Fruit fly (Drosophila melanogaster): Measurements from ENCODE around the gene Kdsr.

The Kdsr gene

DNA sequence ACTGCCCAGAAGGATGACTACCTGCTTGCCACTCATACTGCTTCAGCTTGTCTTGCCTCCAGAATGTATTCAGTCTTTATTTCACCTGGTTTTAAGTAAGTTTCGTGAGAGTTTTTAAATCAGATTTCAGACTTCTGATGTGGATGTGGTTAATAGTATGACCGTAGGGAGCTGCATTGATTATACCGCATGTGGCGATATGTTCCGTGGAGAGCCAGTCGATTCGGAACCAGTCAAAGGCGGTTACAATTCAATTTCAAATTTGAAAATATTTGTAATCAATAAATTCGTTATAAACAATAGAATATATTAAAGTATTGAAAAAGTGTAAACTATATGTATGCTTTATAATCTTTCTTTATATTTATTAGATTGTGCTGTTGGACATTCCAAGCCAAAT, 26.9 kb downstream of the Kdsr start, which contains the start of gene Sil1:
Sil1 (minus strand) TSS at position 168 of the 400 bp plus-strand sequence.
- TF ChIP-seq D1 (tag; optimal IDR thresholded peaks at IDR 0.05) (no peak), fd96Ca (GFP tag; IDR thresholded peaks at IDR 0.05) (no peak), CG12605 (GFP tag; IDR thresholded peaks at IDR 0.05) (no peak), CG32121 (GFP tag; IDR thresholded peaks at IDR 0.05) (no peak), CG15710 (tag; optimal IDR thresholded peaks at IDR 0.05) (no peak), CG13204 (GFP tag; optimal IDR thresholded peaks at IDR 0.05) (no peak), EcR (GFP tag; optimal IDR thresholded peaks at IDR 0.05) (no peak), CG17806 (tag; optimal IDR thresholded peaks at IDR 0.05) (no peak), Snoo (tag; optimal IDR thresholded peaks at IDR 0.05) (no peak), CG34367 (tag; optimal IDR thresholded peaks at IDR 0.05) (no peak), CG10348 (GFP tag; IDR thresholded peaks at IDR 0.05) (no peak), CG14655 (GFP tag; optimal IDR thresholded peaks at IDR 0.05) (no peak)

DNA sequence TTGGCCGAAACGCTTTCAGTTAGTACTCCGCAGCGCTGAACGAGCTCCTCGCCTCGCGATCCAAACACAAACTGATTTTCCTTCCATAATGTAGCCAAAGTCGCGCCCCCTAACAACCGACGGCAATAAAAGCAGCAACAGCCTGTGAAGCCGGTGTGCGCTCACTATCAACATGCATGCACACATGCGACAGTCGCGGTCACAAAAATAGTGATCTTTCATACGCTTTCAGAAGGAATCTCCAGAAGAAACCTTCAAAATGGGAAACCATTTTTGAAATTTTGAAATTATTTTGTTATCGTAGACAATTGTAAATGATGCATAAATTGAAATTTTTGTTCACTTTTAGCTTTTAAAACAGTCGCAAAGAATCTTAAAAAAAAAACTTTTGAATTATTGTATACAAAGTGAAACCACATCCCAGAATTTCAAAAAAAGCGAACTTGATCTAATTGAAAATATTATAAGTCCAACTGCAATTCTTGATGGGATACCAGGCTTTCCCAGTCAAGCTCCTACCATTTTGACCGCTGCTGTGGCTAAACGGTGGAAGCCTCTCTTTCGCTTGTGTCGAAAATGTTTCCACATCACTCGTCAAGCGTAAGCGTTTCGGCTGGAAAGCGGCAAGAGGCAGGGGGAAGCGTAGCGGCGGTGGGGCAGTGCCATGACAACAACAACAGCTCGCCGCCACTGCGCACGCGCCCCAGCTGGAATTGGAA, 29.9 kb downstream of the Kdsr start, which contains the start of gene Cad96Cb:
Cad96Cb (minus strand) TSS at position 51 of the 719 bp plus-strand sequence.
- TF ChIP-seq CG8301 (tag; optimal IDR thresholded peaks at IDR 0.05) = peak; percentile 94
- TF ChIP-seq Pif1B (GFP tag; optimal IDR thresholded peaks at IDR 0.05) = peak; percentile 90
- peak; percentile 56 for TF ChIP-seq fd96Ca (GFP tag; IDR thresholded peaks at IDR 0.05)
- peak; percentile 84 for TF ChIP-seq CG17806 (tag; optimal IDR thresholded peaks at IDR 0.05)
- 0 out of 2 replicates have a peak, but pooled peaks have one; percentile 7 for TF ChIP-seq CG10348 (GFP tag; IDR thresholded peaks at IDR 0.05)
- TF ChIP-seq CG15710 (tag; optimal IDR thresholded peaks at IDR 0.05) = peak; percentile 91
- no peak for TF ChIP-seq EcR (GFP tag; optimal IDR thresholded peaks at IDR 0.05)
- TF ChIP-seq gl (tag; optimal IDR thresholded peaks at IDR 0.05) = peak; percentile 68
- TF ChIP-seq D1 (tag; optimal IDR thresholded peaks at IDR 0.05) = peak; percentile 73
- peak; percentile 92 for TF ChIP-seq CG8159 (tag; optimal IDR thresholded peaks at IDR 0.05)
- TF ChIP-seq Snoo (tag; optimal IDR thresholded peaks at IDR 0.05) = peak; percentile 92
- TF ChIP-seq Pif1A (GFP tag; optimal IDR thresholded peaks at IDR 0.05) = peak; percentile 93
- peak; percentile 49 for TF ChIP-seq CG12605 (GFP tag; IDR thresholded peaks at IDR 0.05)
- TF ChIP-seq rn (GFP tag; IDR thresholded peaks at IDR 0.05) = peak; percentile 54
- peak; percentile 97 for TF ChIP-seq CG14655 (GFP tag; optimal IDR thresholded peaks at IDR 0.05)
- peak; percentile 82 for TF ChIP-seq CG34367 (tag; optimal IDR thresholded peaks at IDR 0.05)
- TF ChIP-seq Ets98B (GFP tag; IDR thresholded peaks at IDR 0.05) = peak; percentile 64
- TF ChIP-seq CG13204 (GFP tag; optimal IDR thresholded peaks at IDR 0.05) = peak; percentile 67
- TF ChIP-seq CG4496 (GFP tag; IDR thresholded peaks at IDR 0.05) = peak; percentile 76; the same call in 2 of the 3 replicates
- peak; percentile 92 for TF ChIP-seq CG9948 (tag; optimal IDR thresholded peaks at IDR 0.05)
- peak; percentile 71; the same call in 1 of the 2 replicates for TF ChIP-seq CG32121 (GFP tag; IDR thresholded peaks at IDR 0.05)

DNA sequence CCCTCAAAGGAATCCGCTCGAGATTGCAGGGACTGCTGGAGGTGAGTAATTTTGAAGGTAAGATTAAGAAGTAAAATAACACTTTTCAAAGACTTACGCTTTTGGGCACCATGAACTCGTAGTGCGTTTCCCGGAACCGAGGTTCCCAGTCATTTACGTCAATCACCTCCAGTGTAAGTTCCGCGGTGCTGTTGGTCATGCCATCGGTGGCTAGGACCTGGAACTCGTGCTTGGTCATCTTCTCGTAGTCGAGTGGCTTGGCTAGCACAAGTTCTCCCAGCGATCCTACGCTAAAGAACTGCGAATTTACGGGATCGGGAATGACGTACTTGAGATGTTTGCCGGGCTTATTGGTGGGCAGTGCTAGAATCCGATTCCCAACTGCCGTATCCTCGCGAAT, 36.8 kb downstream of the Kdsr start:
- TF ChIP-seq CG10348 (GFP tag; IDR thresholded peaks at IDR 0.05) (no peak), gl (tag; optimal IDR thresholded peaks at IDR 0.05) (no peak), CG8159 (tag; optimal IDR thresholded peaks at IDR 0.05) (no peak), CG8301 (tag; optimal IDR thresholded peaks at IDR 0.05) (no peak), rn (GFP tag; IDR thresholded peaks at IDR 0.05) (no peak), CG4496 (GFP tag; IDR thresholded peaks at IDR 0.05) (no peak), fd96Ca (GFP tag; IDR thresholded peaks at IDR 0.05) (no peak), CG34367 (tag; optimal IDR thresholded peaks at IDR 0.05) (no peak), D1 (tag; optimal IDR thresholded peaks at IDR 0.05) (no peak), CG12605 (GFP tag; IDR thresholded peaks at IDR 0.05) (no peak)

DNA sequence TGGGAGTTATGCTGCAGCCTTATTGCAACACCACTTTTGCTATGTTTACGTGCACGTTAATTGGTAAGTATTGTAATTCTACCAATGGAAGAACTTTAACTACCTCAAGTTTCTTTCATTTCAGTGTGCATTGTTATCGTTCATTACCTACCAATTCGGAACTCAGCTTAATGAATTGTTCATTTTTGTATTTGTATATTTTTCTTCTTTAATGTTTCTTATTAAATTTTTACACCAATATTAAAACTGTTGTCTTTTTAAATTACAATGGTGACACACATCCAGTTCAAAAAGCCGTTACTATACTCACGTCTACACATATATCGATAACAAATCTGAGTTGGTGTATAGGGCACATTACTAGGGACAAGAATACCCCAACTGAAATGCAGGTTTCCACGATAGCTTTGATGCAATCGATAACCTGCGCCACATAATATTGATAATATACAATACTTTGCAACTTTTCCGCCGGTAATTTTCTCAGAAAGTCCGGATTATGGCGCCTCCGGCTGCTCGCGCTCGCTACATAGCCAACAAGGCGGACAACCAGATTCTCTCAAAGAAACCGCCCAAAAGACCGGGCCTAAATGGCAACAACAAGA, 41.0 kb downstream of the Kdsr start, which contains the start of gene Alg9:
Alg9 (plus strand) TSS at position 387 of the 605 bp plus-strand sequence.
- TF ChIP-seq CG8301 (tag; optimal IDR thresholded peaks at IDR 0.05) = no peak
- TF ChIP-seq CG32121 (GFP tag; IDR thresholded peaks at IDR 0.05) = no peak
- no peak for TF ChIP-seq D1 (tag; optimal IDR thresholded peaks at IDR 0.05)
- no peak for TF ChIP-seq Snoo (tag; optimal IDR thresholded peaks at IDR 0.05)
- TF ChIP-seq CG15710 (tag; optimal IDR thresholded peaks at IDR 0.05) = no peak
- TF ChIP-seq CG13204 (GFP tag; optimal IDR thresholded peaks at IDR 0.05) = no peak
- TF ChIP-seq CG9948 (tag; optimal IDR thresholded peaks at IDR 0.05) = no peak
- TF ChIP-seq Pif1B (GFP tag; optimal IDR thresholded peaks at IDR 0.05) = no peak
- TF ChIP-seq CG17806 (tag; optimal IDR thresholded peaks at IDR 0.05) = no peak
- TF ChIP-seq rn (GFP tag; IDR thresholded peaks at IDR 0.05) = no peak
- no peak for TF ChIP-seq gl (tag; optimal IDR thresholded peaks at IDR 0.05)
- TF ChIP-seq CG10348 (GFP tag; IDR thresholded peaks at IDR 0.05) = no peak
- no peak for TF ChIP-seq CG34367 (tag; optimal IDR thresholded peaks at IDR 0.05)

DNA sequence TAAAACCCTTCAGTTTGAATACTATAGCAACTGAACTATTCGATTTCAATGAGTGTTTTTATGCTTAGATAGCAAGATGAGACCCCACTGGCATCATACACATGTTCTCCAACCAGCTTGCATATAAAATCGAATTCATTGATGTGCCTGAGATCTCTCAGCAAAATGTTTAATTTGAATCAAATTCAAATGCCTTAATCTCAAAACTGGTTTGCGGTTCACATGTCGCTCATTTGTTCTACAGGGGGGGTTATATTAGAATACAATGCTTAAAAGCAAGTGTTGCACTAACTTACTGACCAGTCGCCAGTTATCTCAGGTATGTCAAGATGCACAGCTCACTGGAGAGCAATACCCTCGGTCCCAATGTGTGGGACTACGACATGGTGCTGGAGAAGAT, 43.3 kb downstream of the Kdsr start, which contains the start of gene CG31103:
CG31103 (plus strand) TSS at position 301 of the 400 bp plus-strand sequence.
- TF ChIP-seq CG13204 (GFP tag; optimal IDR thresholded peaks at IDR 0.05) (no peak), CG12605 (GFP tag; IDR thresholded peaks at IDR 0.05) (no peak), Pif1B (GFP tag; optimal IDR thresholded peaks at IDR 0.05) (no peak), CG10348 (GFP tag; IDR thresholded peaks at IDR 0.05) (no peak), CG8301 (tag; optimal IDR thresholded peaks at IDR 0.05) (no peak), CG15710 (tag; optimal IDR thresholded peaks at IDR 0.05) (no peak), D1 (tag; optimal IDR thresholded peaks at IDR 0.05) (no peak), CG8159 (tag; optimal IDR thresholded peaks at IDR 0.05) (no peak)
